In genomic region chrX:7571200-7571599, dm6 we compare ENCODE assay signal across 1 fruit fly cellular context.
TF ChIP-seq lines count a peak whose summit lies in the region.

No protein-coding gene starts in this region.

TF ChIP-seq in whole organism, embryonic, 481 proteins besides CTCF, POLR2A, EP300 and RAD21 (continued from another document and continues in another):
- 0 out of 2 replicates have a peak, but pooled peaks have one; percentile 22 for TF ChIP-seq ap (GFP tag; IDR thresholded peaks at IDR 0.05; lab: Robert Waterston, UW)
- TF ChIP-seq CG13424 (tag; optimal IDR thresholded peaks at IDR 0.05; lab: Kevin White, UChicago), result peak; percentile 28
- TF ChIP-seq CG17186 (GFP tag; optimal IDR thresholded peaks at IDR 0.05; lab: Kevin White, UChicago), result no peak
- TF ChIP-seq CG34422 (GFP tag; IDR thresholded peaks at IDR 0.05; lab: Robert Waterston, UW), result 0 out of 3 replicates have a peak, but pooled peaks have one; percentile 41
- TF ChIP-seq tup (GFP tag; optimal IDR thresholded peaks at IDR 0.05; lab: Kevin White, UChicago), result no peak
- no peak for TF ChIP-seq br (optimal IDR thresholded peaks at IDR 0.05; lab: Kevin White, UChicago)
- peak; percentile 33 for TF ChIP-seq CG8924 (tag; optimal IDR thresholded peaks at IDR 0.05; lab: Kevin White, UChicago)
- no peak for TF ChIP-seq Sry-δ (GFP tag; optimal IDR thresholded peaks at IDR 0.05; lab: Kevin White, UChicago)
- no peak for TF ChIP-seq B-H1 (GFP tag; IDR thresholded peaks at IDR 0.05; lab: Robert Waterston, UW)
- no peak for TF ChIP-seq CG3995 (GFP tag; optimal IDR thresholded peaks at IDR 0.05; lab: Kevin White, UChicago)
- TF ChIP-seq Sox102F (GFP tag; optimal IDR thresholded peaks at IDR 0.05; lab: Kevin White, UChicago), result peak; percentile 50
- TF ChIP-seq CG7963 (GFP tag; IDR thresholded peaks at IDR 0.05; lab: Robert Waterston, UW; ENCODE audit: partially characterized antibody), result no peak
- TF ChIP-seq lov (optimal IDR thresholded peaks at IDR 0.05; lab: Kevin White, UChicago), result no peak
- TF ChIP-seq lov (GFP tag; IDR thresholded peaks at IDR 0.05; lab: Robert Waterston, UW), result no peak
- no peak for TF ChIP-seq mld (GFP tag; IDR thresholded peaks at IDR 0.05; lab: Robert Waterston, UW; ENCODE audit: partially characterized antibody)
- TF ChIP-seq CG10654 (GFP tag; optimal IDR thresholded peaks at IDR 0.05; lab: Kevin White, UChicago), result peak; percentile 35
- TF ChIP-seq ttk (GFP tag; IDR thresholded peaks at IDR 0.05; lab: Robert Waterston, UW), result 0 out of 2 replicates have a peak, but pooled peaks have one; percentile 19
- no peak for TF ChIP-seq CG12942 (GFP tag; optimal IDR thresholded peaks at IDR 0.05; lab: Kevin White, UChicago)
- TF ChIP-seq ac (GFP tag; optimal IDR thresholded peaks at IDR 0.05; lab: Kevin White, UChicago), result peak; percentile 17
- TF ChIP-seq kah (GFP tag; optimal IDR thresholded peaks at IDR 0.05; lab: Kevin White, UChicago), result no peak
- TF ChIP-seq kay (GFP tag; optimal IDR thresholded peaks at IDR 0.05; lab: Kevin White, UChicago), result no peak
- TF ChIP-seq H15 (GFP tag; IDR thresholded peaks at IDR 0.05; lab: Robert Waterston, UW), result 0 out of 3 replicates have a peak, but pooled peaks have one; percentile 31
- no peak for TF ChIP-seq CG3726 (GFP tag; IDR thresholded peaks at IDR 0.05; lab: Robert Waterston, UW)
- no peak for TF ChIP-seq oc (tag; optimal IDR thresholded peaks at IDR 0.05; lab: Kevin White, UChicago)
- TF ChIP-seq CG13123 (GFP tag; optimal IDR thresholded peaks at IDR 0.05; lab: Kevin White, UChicago), result no peak
- TF ChIP-seq Poxn (GFP tag; IDR thresholded peaks at IDR 0.05; lab: Robert Waterston, UW), result no peak
- TF ChIP-seq Dek (tag; optimal IDR thresholded peaks at IDR 0.05; lab: Kevin White, UChicago), result no peak
- TF ChIP-seq CG5953 (GFP tag; IDR thresholded peaks at IDR 0.05; lab: Robert Waterston, UW), result no peak
- peak; percentile 14 for TF ChIP-seq trem (tag; optimal IDR thresholded peaks at IDR 0.05; lab: Kevin White, UChicago)
- TF ChIP-seq tna (GFP tag; IDR thresholded peaks at IDR 0.05; lab: Robert Waterston, UW; ENCODE audit: partially characterized antibody), result no peak
- TF ChIP-seq luna (GFP tag; optimal IDR thresholded peaks at IDR 0.05; lab: Kevin White, UChicago), result no peak
- peak; percentile 47; the same call in 1 of the 2 replicates for TF ChIP-seq CG17328 (GFP tag; IDR thresholded peaks at IDR 0.05; lab: Robert Waterston, UW)
- no peak for TF ChIP-seq NK7.1 (GFP tag; optimal IDR thresholded peaks at IDR 0.05; lab: Kevin White, UChicago)
- no peak for TF ChIP-seq Ptx1 (GFP tag; IDR thresholded peaks at IDR 0.05; lab: Robert Waterston, UW)
- TF ChIP-seq tio (GFP tag; optimal IDR thresholded peaks at IDR 0.05; lab: Kevin White, UChicago), result peak; percentile 38
- no peak for TF ChIP-seq crol (GFP tag; IDR thresholded peaks at IDR 0.05; lab: Robert Waterston, UW)
- peak; percentile 39 for TF ChIP-seq zf30C (GFP tag; optimal IDR thresholded peaks at IDR 0.05; lab: Kevin White, UChicago)
- TF ChIP-seq CG6765 (GFP tag; optimal IDR thresholded peaks at IDR 0.05; lab: Kevin White, UChicago), result no peak
- TF ChIP-seq jumu (GFP tag; optimal IDR thresholded peaks at IDR 0.05; lab: Kevin White, UChicago), result no peak
- TF ChIP-seq CG13287 (GFP tag; IDR thresholded peaks at IDR 0.05; lab: Robert Waterston, UW; ENCODE audit: partially characterized antibody), result no peak
- TF ChIP-seq CG18011 (GFP tag; optimal IDR thresholded peaks at IDR 0.05; lab: Kevin White, UChicago), result no peak
- no peak for TF ChIP-seq Doc2 (GFP tag; IDR thresholded peaks at IDR 0.05; lab: Robert Waterston, UW)
- peak; percentile 53 for TF ChIP-seq CG18764 (GFP tag; optimal IDR thresholded peaks at IDR 0.05; lab: Kevin White, UChicago)
- TF ChIP-seq Dad (GFP tag; optimal IDR thresholded peaks at IDR 0.05; lab: Kevin White, UChicago), result peak; percentile 11
- TF ChIP-seq Fer1 (GFP tag; optimal IDR thresholded peaks at IDR 0.05; lab: Kevin White, UChicago), result no peak
- no peak for TF ChIP-seq CG15011 (GFP tag; optimal IDR thresholded peaks at IDR 0.05; lab: Kevin White, UChicago)
- TF ChIP-seq Dfd (GFP tag; optimal IDR thresholded peaks at IDR 0.05; lab: Kevin White, UChicago), result no peak
- TF ChIP-seq ranshi (GFP tag; IDR thresholded peaks at IDR 0.05; lab: Robert Waterston, UW), result peak; percentile 12; the same call in 1 of the 2 replicates
- 0 out of 2 replicates have a peak, but pooled peaks have one; percentile 43 for TF ChIP-seq chm (GFP tag; IDR thresholded peaks at IDR 0.05; lab: Robert Waterston, UW)
- TF ChIP-seq Med (GFP tag; lab: Kevin White, UChicago), result peak; percentile 50
- TF ChIP-seq Hmr (GFP tag; optimal IDR thresholded peaks at IDR 0.05; lab: Kevin White, UChicago), result no peak
- TF ChIP-seq CG14860 (GFP tag; IDR thresholded peaks at IDR 0.05; lab: Robert Waterston, UW; ENCODE audit: partially characterized antibody), result no peak
- TF ChIP-seq CG14050 (GFP tag; IDR thresholded peaks at IDR 0.05; lab: Robert Waterston, UW), result no peak
- TF ChIP-seq CG12744 (GFP tag; optimal IDR thresholded peaks at IDR 0.05; lab: Kevin White, UChicago), result no peak
- TF ChIP-seq CG2129 (GFP tag; IDR thresholded peaks at IDR 0.05; lab: Robert Waterston, UW; ENCODE audit: partially characterized antibody), result no peak
- TF ChIP-seq Max (GFP tag; optimal IDR thresholded peaks at IDR 0.05; lab: Kevin White, UChicago), result peak; percentile 5
- TF ChIP-seq btn (GFP tag; optimal IDR thresholded peaks at IDR 0.05; lab: Kevin White, UChicago), result no peak
- no peak for TF ChIP-seq scrt (GFP tag; optimal IDR thresholded peaks at IDR 0.05; lab: Kevin White, UChicago)
- TF ChIP-seq MESR4 (GFP tag; optimal IDR thresholded peaks at IDR 0.05; lab: Kevin White, UChicago), result no peak
- TF ChIP-seq CG7372 (GFP tag; IDR thresholded peaks at IDR 0.05; lab: Robert Waterston, UW), result no peak
- TF ChIP-seq Ets65A (GFP tag; lab: Kevin White, UChicago), result peak; percentile 29
- TF ChIP-seq ewg (GFP tag; optimal IDR thresholded peaks at IDR 0.05; lab: Kevin White, UChicago), result no peak
- no peak for TF ChIP-seq mam (GFP tag; optimal IDR thresholded peaks at IDR 0.05; lab: Kevin White, UChicago)
- no peak for TF ChIP-seq CG6813 (GFP tag; optimal IDR thresholded peaks at IDR 0.05; lab: Kevin White, UChicago)
- no peak for TF ChIP-seq CG31224 (GFP tag; IDR thresholded peaks at IDR 0.05; lab: Robert Waterston, UW)
- TF ChIP-seq CG6791 (GFP tag; IDR thresholded peaks at IDR 0.05; lab: Robert Waterston, UW; ENCODE audit: partially characterized antibody), result no peak
- TF ChIP-seq CG16779 (GFP tag; IDR thresholded peaks at IDR 0.05; lab: Robert Waterston, UW), result no peak
- peak; percentile 30 for TF ChIP-seq CG4820 (GFP tag; optimal IDR thresholded peaks at IDR 0.05; lab: Kevin White, UChicago)
- TF ChIP-seq CG18262 (tag; optimal IDR thresholded peaks at IDR 0.05; lab: Kevin White, UChicago), result peak; percentile 69
- TF ChIP-seq CG1529 (GFP tag; optimal IDR thresholded peaks at IDR 0.05; lab: Kevin White, UChicago), result no peak
- no peak for TF ChIP-seq CG11723 (GFP tag; optimal IDR thresholded peaks at IDR 0.05; lab: Kevin White, UChicago)
- TF ChIP-seq CG8089 (GFP tag; optimal IDR thresholded peaks at IDR 0.05; lab: Kevin White, UChicago), result no peak
- TF ChIP-seq NC2β (GFP tag; optimal IDR thresholded peaks at IDR 0.05; lab: Kevin White, UChicago), result no peak
- TF ChIP-seq Nf-YA (GFP tag; IDR thresholded peaks at IDR 0.05; lab: Robert Waterston, UW), result no peak
- no peak for TF ChIP-seq onecut (GFP tag; IDR thresholded peaks at IDR 0.05; lab: Robert Waterston, UW)
- TF ChIP-seq CG6272 (GFP tag; IDR thresholded peaks at IDR 0.05; lab: Robert Waterston, UW), result no peak
- TF ChIP-seq inv (GFP tag; IDR thresholded peaks at IDR 0.05; lab: Robert Waterston, UW; ENCODE audit: partially characterized antibody), result no peak
- TF ChIP-seq CG1602 (GFP tag; optimal IDR thresholded peaks at IDR 0.05; lab: Kevin White, UChicago), result peak; percentile 31
- no peak for TF ChIP-seq Nf-YC (tag; optimal IDR thresholded peaks at IDR 0.05; lab: Kevin White, UChicago)
- TF ChIP-seq CG4282 (GFP tag; optimal IDR thresholded peaks at IDR 0.05; lab: Kevin White, UChicago), result no peak
- no peak for TF ChIP-seq Dbx (GFP tag; IDR thresholded peaks at IDR 0.05; lab: Robert Waterston, UW)
- TF ChIP-seq CG9797 (GFP tag; optimal IDR thresholded peaks at IDR 0.05; lab: Kevin White, UChicago), result no peak
- TF ChIP-seq en (GFP tag; optimal IDR thresholded peaks at IDR 0.05; lab: Kevin White, UChicago), result no peak
- TF ChIP-seq grau (tag; optimal IDR thresholded peaks at IDR 0.05; lab: Kevin White, UChicago), result peak; percentile 43
- TF ChIP-seq CG31365 (tag; optimal IDR thresholded peaks at IDR 0.05; lab: Kevin White, UChicago), result no peak
- no peak for TF ChIP-seq yki (optimal IDR thresholded peaks at IDR 0.05; lab: Kevin White, UChicago)
- no peak for TF ChIP-seq Mad (GFP tag; optimal IDR thresholded peaks at IDR 0.05; lab: Kevin White, UChicago)
- TF ChIP-seq CG10321 (GFP tag; IDR thresholded peaks at IDR 0.05; lab: Robert Waterston, UW), result no peak
- TF ChIP-seq z (GFP tag; IDR thresholded peaks at IDR 0.05; lab: Robert Waterston, UW), result no peak
- TF ChIP-seq CG10462 (GFP tag; optimal IDR thresholded peaks at IDR 0.05; lab: Kevin White, UChicago), result no peak
- TF ChIP-seq ems (GFP tag; optimal IDR thresholded peaks at IDR 0.05; lab: Kevin White, UChicago), result no peak
- TF ChIP-seq CG12104 (GFP tag; optimal IDR thresholded peaks at IDR 0.05; lab: Kevin White, UChicago), result no peak
- no peak for TF ChIP-seq Fer3 (tag; optimal IDR thresholded peaks at IDR 0.05; lab: Kevin White, UChicago)
- no peak for TF ChIP-seq Opbp (GFP tag; IDR thresholded peaks at IDR 0.05; lab: Robert Waterston, UW; ENCODE audit: partially characterized antibody)
- TF ChIP-seq hth (optimal IDR thresholded peaks at IDR 0.05; lab: Kevin White, UChicago), result no peak
- no peak for TF ChIP-seq crp (GFP tag; optimal IDR thresholded peaks at IDR 0.05; lab: Kevin White, UChicago)
- no peak for TF ChIP-seq CG11398 (GFP tag; optimal IDR thresholded peaks at IDR 0.05; lab: Kevin White, UChicago)
- TF ChIP-seq vvl (GFP tag; IDR thresholded peaks at IDR 0.05; lab: Robert Waterston, UW), result peak; percentile 34
- TF ChIP-seq Jarid2 (GFP tag; optimal IDR thresholded peaks at IDR 0.05; lab: Kevin White, UChicago), result no peak
- peak; percentile 56 for TF ChIP-seq row (GFP tag; IDR thresholded peaks at IDR 0.05; lab: Robert Waterston, UW)
- TF ChIP-seq CG7357 (GFP tag; IDR thresholded peaks at IDR 0.05; lab: Robert Waterston, UW), result 0 out of 3 replicates have a peak, but pooled peaks have one; percentile 22
- TF ChIP-seq CG9727 (GFP tag; optimal IDR thresholded peaks at IDR 0.05; lab: Kevin White, UChicago), result peak; percentile 69
- TF ChIP-seq Oli (tag; optimal IDR thresholded peaks at IDR 0.05; lab: Kevin White, UChicago), result peak; percentile 54
- TF ChIP-seq Hmx (GFP tag; optimal IDR thresholded peaks at IDR 0.05; lab: Kevin White, UChicago), result no peak
- no peak for TF ChIP-seq h (optimal IDR thresholded peaks at IDR 0.05; lab: Kevin White, UChicago)
- no peak for TF ChIP-seq NC2α (GFP tag; optimal IDR thresholded peaks at IDR 0.05; lab: Kevin White, UChicago)
- no peak for TF ChIP-seq CG32767 (GFP tag; IDR thresholded peaks at IDR 0.05; lab: Robert Waterston, UW)
- TF ChIP-seq ATbp (GFP tag; optimal IDR thresholded peaks at IDR 0.05; lab: Kevin White, UChicago), result peak; percentile 43
- no peak for TF ChIP-seq sc (optimal IDR thresholded peaks at IDR 0.05; lab: Kevin White, UChicago)
- TF ChIP-seq sc (GFP tag; optimal IDR thresholded peaks at IDR 0.05; lab: Kevin White, UChicago), result peak; percentile 35
- TF ChIP-seq CG2889 (GFP tag; IDR thresholded peaks at IDR 0.05; lab: Robert Waterston, UW), result no peak
- no peak for TF ChIP-seq CG6175 (GFP tag; IDR thresholded peaks at IDR 0.05; lab: Robert Waterston, UW)
- TF ChIP-seq da (GFP tag; optimal IDR thresholded peaks at IDR 0.05; lab: Kevin White, UChicago), result no peak
- no peak for TF ChIP-seq Lim3 (GFP tag; IDR thresholded peaks at IDR 0.05; lab: Robert Waterston, UW)
- TF ChIP-seq Myb (GFP tag; optimal IDR thresholded peaks at IDR 0.05; lab: Kevin White, UChicago), result no peak
- no peak for TF ChIP-seq CG11696 (GFP tag; IDR thresholded peaks at IDR 0.05; lab: Robert Waterston, UW)
- TF ChIP-seq sna (GFP tag; IDR thresholded peaks at IDR 0.05; lab: Robert Waterston, UW; ENCODE audit: partially characterized antibody), result no peak
- TF ChIP-seq trh (GFP tag; optimal IDR thresholded peaks at IDR 0.05; lab: Kevin White, UChicago), result no peak
- TF ChIP-seq CG4404 (GFP tag; IDR thresholded peaks at IDR 0.05; lab: Robert Waterston, UW), result peak; percentile 40; the same call in 1 of the 2 replicates
- no peak for TF ChIP-seq grn (GFP tag; optimal IDR thresholded peaks at IDR 0.05; lab: Kevin White, UChicago)
- no peak for TF ChIP-seq Hey (tag; optimal IDR thresholded peaks at IDR 0.05; lab: Kevin White, UChicago)
- peak in 1 of 3 experiments; percentile 59 for TF ChIP-seq lola (GFP tag; optimal IDR thresholded peaks at IDR 0.05; lab: Kevin White, UChicago)
- TF ChIP-seq CG9817 (tag; optimal IDR thresholded peaks at IDR 0.05; lab: Kevin White, UChicago), result no peak
- peak; percentile 46 for TF ChIP-seq PHDP (tag; optimal IDR thresholded peaks at IDR 0.05; lab: Kevin White, UChicago)
- TF ChIP-seq CG15696 (tag; optimal IDR thresholded peaks at IDR 0.05; lab: Kevin White, UChicago), result peak; percentile 55
- no peak for TF ChIP-seq wek (GFP tag; optimal IDR thresholded peaks at IDR 0.05; lab: Kevin White, UChicago)
- TF ChIP-seq Antp (GFP tag; optimal IDR thresholded peaks at IDR 0.05; lab: Kevin White, UChicago), result peak; percentile 24
- no peak for TF ChIP-seq bowl (GFP tag; IDR thresholded peaks at IDR 0.05; lab: Robert Waterston, UW)
- TF ChIP-seq Neu2 (GFP tag; optimal IDR thresholded peaks at IDR 0.05; lab: Kevin White, UChicago; ENCODE audit: borderline replicate concordance), result no peak
- peak; percentile 32 for TF ChIP-seq CG10267 (tag; optimal IDR thresholded peaks at IDR 0.05; lab: Kevin White, UChicago)
- 0 out of 2 replicates have a peak, but pooled peaks have one; percentile 18 for TF ChIP-seq esg (GFP tag; conservative IDR thresholded peaks at IDR 0.05; lab: Robert Waterston, UW)
- no peak for TF ChIP-seq CG8478 (optimal IDR thresholded peaks at IDR 0.05; lab: Kevin White, UChicago)
- TF ChIP-seq CG10209 (GFP tag; optimal IDR thresholded peaks at IDR 0.05; lab: Kevin White, UChicago), result peak; percentile 33
- no peak for TF ChIP-seq MBD-R2 (GFP tag; IDR thresholded peaks at IDR 0.05; lab: Robert Waterston, UW)
- TF ChIP-seq CG13296 (GFP tag; optimal IDR thresholded peaks at IDR 0.05; lab: Kevin White, UChicago), result no peak
- no peak for TF ChIP-seq slbo (GFP tag; IDR thresholded peaks at IDR 0.05; lab: Robert Waterston, UW)
